Fruit fly (Drosophila melanogaster) whole organism, embryonic: ENCODE results near the gene Mvd.

ENCODE experiments used
- CG12299 ChIP-seq: fragments of 200-800 bp; sonication (Bioruptor generic); optimal IDR thresholded peaks from 2 replicates; lab custom pipeline; 2018; ENCODE audit warnings: missing biosample characterization, mild to moderate bottlenecking, missing genetic modification characterization
- CG12659 ChIP-seq: fragments of 200-800 bp; sonication (Bioruptor generic); optimal IDR thresholded peaks from 3 replicates; lab custom pipeline; 2017; ENCODE audit warnings: mild to moderate bottlenecking, missing biosample characterization, missing genetic modification reagents, missing genetic modification characterization
- CG13287 ChIP-seq: fragments of 200-800 bp; sonication (Bioruptor generic); IDR thresholded peaks from 2 replicates; pipeline ENCODE4 v1.3.6; 2022; ENCODE audit warnings: missing biosample characterization, missing genetic modification characterization; ENCODE audit not compliant: partially characterized antibody
- CG13775 ChIP-seq: fragments of 200-800 bp; sonication (Bioruptor generic); optimal IDR thresholded peaks from 3 replicates; lab custom pipeline; 2017; ENCODE audit warnings: missing biosample characterization, mild to moderate bottlenecking, missing genetic modification characterization
- CG14710 ChIP-seq: fragments of 200-800 bp; sonication (Bioruptor generic); optimal IDR thresholded peaks from 3 replicates; lab custom pipeline; 2019; ENCODE audit warnings: missing biosample characterization, mild to moderate bottlenecking, missing genetic modification characterization, moderate library complexity
- CG15514 ChIP-seq: fragments of 200-800 bp; sonication (Bioruptor generic); optimal IDR thresholded peaks from 3 replicates; lab custom pipeline; 2017; ENCODE audit warnings: missing biosample characterization, missing genetic modification characterization, mild to moderate bottlenecking, moderate library complexity, missing genetic modification reagents
- CG16813 ChIP-seq: fragments of 200-800 bp; sonication (Bioruptor generic); IDR thresholded peaks from 3 replicates; pipeline ENCODE4 v1.3.6; 2022; ENCODE audit warnings: missing biosample characterization, missing genetic modification characterization; ENCODE audit not compliant: partially characterized antibody
- CG17359 ChIP-seq: fragments of 200-800 bp; sonication (Bioruptor generic); optimal IDR thresholded peaks from 3 replicates; lab custom pipeline; 2018; ENCODE audit warnings: missing biosample characterization, mild to moderate bottlenecking, missing genetic modification characterization, moderate library complexity
- CG2116 ChIP-seq: fragments of 200-800 bp; sonication (Bioruptor generic); optimal IDR thresholded peaks from 3 replicates; lab custom pipeline; 2018; ENCODE audit warnings: missing biosample characterization, mild to moderate bottlenecking, missing genetic modification characterization
- CG2120 ChIP-seq: fragments of 200-800 bp; sonication (Bioruptor generic); optimal IDR thresholded peaks from 3 replicates; lab custom pipeline; 2016; ENCODE audit warnings: missing biosample characterization, missing genetic modification characterization
- CG30020 ChIP-seq: fragments of 200-800 bp; optimal IDR thresholded peaks from 2 replicates; lab custom pipeline; 2019; ENCODE audit warnings: missing biosample characterization, mild to moderate bottlenecking, missing genetic modification characterization, moderate library complexity
- CG31441 ChIP-seq: fragments of 200-800 bp; sonication (Bioruptor generic); IDR thresholded peaks from 2 replicates; pipeline ENCODE4 v1.3.6; 2022; ENCODE audit warnings: missing biosample characterization, missing genetic modification characterization
- CG34224 ChIP-seq: fragments of 200-800 bp; sonication (Bioruptor generic); IDR thresholded peaks from 3 replicates; pipeline ENCODE4 v1.3.6; 2022; ENCODE audit warnings: missing biosample characterization, missing genetic modification characterization; ENCODE audit not compliant: partially characterized antibody
- CG7357 ChIP-seq: fragments of 200-800 bp; sonication (Bioruptor generic); IDR thresholded peaks from 3 replicates; pipeline ENCODE4 v1.3.6; 2022; ENCODE audit warnings: missing biosample characterization, missing genetic modification characterization
- CG8924 ChIP-seq: fragments of 200-800 bp; optimal IDR thresholded peaks from 3 replicates; lab custom pipeline; 2019; ENCODE audit warnings: missing biosample characterization, mild to moderate bottlenecking, missing genetic modification characterization, moderate library complexity
- Doc3 ChIP-seq: fragments of 200-800 bp; sonication (Bioruptor generic); IDR thresholded peaks from 3 replicates; pipeline ENCODE4 v1.3.6; 2022; ENCODE audit warnings: missing biosample characterization, missing genetic modification characterization; ENCODE audit not compliant: partially characterized antibody
- Dref ChIP-seq: fragments of 200-800 bp; sonication (Bioruptor generic); IDR thresholded peaks from 2 replicates; pipeline ENCODE4 v1.3.6; 2022; ENCODE audit warnings: missing biosample characterization, missing genetic modification characterization
- HLHmδ ChIP-seq: fragments of 200-800 bp; sonication (Bioruptor generic); optimal IDR thresholded peaks from 2 replicates; lab custom pipeline; 2018; ENCODE audit warnings: missing biosample characterization, mild to moderate bottlenecking, missing genetic modification characterization, moderate library complexity
- Hr78 ChIP-seq, 2 experiments: fragments of 200-800 bp in 1 of 2; fragments of >200 bp in 1 of 2; sonication (Bioruptor generic) in 1 of 2; optimal IDR thresholded peaks; 2 replicates each; lab custom pipeline; 2017 to 2019; ENCODE audit warnings: missing biosample characterization in 2 of 2, missing genetic modification characterization in 2 of 2, mild to moderate bottlenecking in 1 of 2, moderate library complexity in 1 of 2
- MESR4 ChIP-seq: fragments of 200-800 bp; sonication (Bioruptor generic); optimal IDR thresholded peaks from 2 replicates; lab custom pipeline; 2018; ENCODE audit warnings: missing biosample characterization, mild to moderate bottlenecking, missing genetic modification characterization, moderate library complexity
- Med ChIP-seq: fragments of 200-800 bp; sonication (Bioruptor generic); peaks from one replicate; lab custom pipeline; 2016; ENCODE audit warnings: missing biosample characterization, missing genetic modification characterization, mild to moderate bottlenecking, inconsistent platforms, moderate library complexity
- Opbp ChIP-seq: fragments of 200-800 bp; sonication (Bioruptor generic); IDR thresholded peaks from 3 replicates; pipeline ENCODE4 v1.3.6; 2022; ENCODE audit warnings: missing biosample characterization, missing genetic modification characterization; ENCODE audit not compliant: partially characterized antibody
- Rfx ChIP-seq: fragments of 200-800 bp; sonication (Bioruptor generic); IDR thresholded peaks from 2 replicates; pipeline ENCODE4 v1.3.6; 2022; ENCODE audit warnings: missing biosample characterization, missing genetic modification characterization
- Scr ChIP-seq: fragments of 200-800 bp; sonication (Bioruptor generic); IDR thresholded peaks from 2 replicates; pipeline ENCODE4 v1.3.6; 2022; ENCODE audit warnings: missing biosample characterization, missing genetic modification characterization; ENCODE audit not compliant: partially characterized antibody
- Sry-δ ChIP-seq: fragments of 200-800 bp; sonication (Bioruptor generic); optimal IDR thresholded peaks from 2 replicates; lab custom pipeline; 2016; ENCODE audit warnings: missing biosample characterization, missing genetic modification characterization
- Usf ChIP-seq: fragments of 200-800 bp; sonication (Bioruptor generic); optimal IDR thresholded peaks from 2 replicates; lab custom pipeline; 2017; ENCODE audit warnings: missing genotype, missing biosample characterization, missing genetic modification characterization
- ara ChIP-seq: fragments of 200-800 bp; sonication (Bioruptor generic); IDR thresholded peaks from 2 replicates; pipeline ENCODE4 v1.3.6; 2022; ENCODE audit warnings: missing biosample characterization, missing genetic modification characterization
- bbx ChIP-seq: fragments of 200-800 bp; sonication (Bioruptor generic); IDR thresholded peaks from 2 replicates; pipeline ENCODE4 v1.3.6; 2022; ENCODE audit warnings: missing biosample characterization, missing genetic modification characterization; ENCODE audit not compliant: partially characterized antibody
- cg ChIP-seq: fragments of 200-800 bp; sonication (Bioruptor generic); optimal IDR thresholded peaks from 3 replicates; lab custom pipeline; 2019; ENCODE audit warnings: missing biosample characterization, mild to moderate bottlenecking, missing genetic modification characterization, moderate library complexity
- chinmo ChIP-seq: fragments of 200-800 bp; sonication (Bioruptor generic); IDR thresholded peaks from 4 replicates; pipeline ENCODE4 v1.3.6; 2022; ENCODE audit warnings: missing biosample characterization, missing genetic modification characterization; ENCODE audit not compliant: partially characterized antibody
- da ChIP-seq: fragments of 200-800 bp; sonication (Bioruptor generic); optimal IDR thresholded peaks from 2 replicates; lab custom pipeline; 2016; ENCODE audit warnings: missing biosample characterization, missing genetic modification characterization
- gfzf ChIP-seq: fragments of 200-800 bp; sonication (Bioruptor generic); optimal IDR thresholded peaks from 2 replicates; lab custom pipeline; 2016; ENCODE audit warnings: missing biosample characterization, mild to moderate bottlenecking, missing genetic modification characterization, moderate library complexity
- grn ChIP-seq: fragments of 200-800 bp; sonication (Bioruptor generic); optimal IDR thresholded peaks from 3 replicates; lab custom pipeline; 2017; ENCODE audit warnings: missing biosample characterization, missing genetic modification characterization
- hbn ChIP-seq: fragments of 200-800 bp; sonication (Bioruptor generic); IDR thresholded peaks from 2 replicates; pipeline ENCODE4 v1.3.6; 2022; ENCODE audit warnings: missing biosample characterization, missing genetic modification characterization; ENCODE audit not compliant: partially characterized antibody
- insv ChIP-seq, 2 experiments: fragments of 200-800 bp; sonication (Bioruptor generic); optimal IDR thresholded peaks; 3 replicates each; lab custom pipeline; 2016 to 2018; ENCODE audit warnings: missing biosample characterization in 2 of 2, missing genetic modification characterization in 2 of 2
- inv ChIP-seq: fragments of 200-800 bp; sonication (Bioruptor generic); IDR thresholded peaks from 2 replicates; pipeline ENCODE4 v1.3.6; 2022; ENCODE audit warnings: missing biosample characterization, missing genetic modification characterization; ENCODE audit not compliant: partially characterized antibody
- kah ChIP-seq: fragments of 200-800 bp; sonication (Bioruptor generic); optimal IDR thresholded peaks from 2 replicates; lab custom pipeline; 2018; ENCODE audit warnings: missing biosample characterization, mild to moderate bottlenecking, missing genetic modification characterization
- knrl ChIP-seq: fragments of 200-800 bp; sonication (Bioruptor generic); IDR thresholded peaks from 3 replicates; pipeline ENCODE4 v1.3.6; 2022; ENCODE audit warnings: missing biosample characterization, missing genetic modification characterization; ENCODE audit not compliant: partially characterized antibody
- lmd ChIP-seq: fragments of 200-800 bp; sonication (Bioruptor generic); IDR thresholded peaks from 2 replicates; pipeline ENCODE4 v1.3.6; 2022; ENCODE audit warnings: missing biosample characterization, missing genetic modification characterization
- mld ChIP-seq: fragments of 200-800 bp; sonication (Bioruptor generic); IDR thresholded peaks from 3 replicates; pipeline ENCODE4 v1.3.6; 2022; ENCODE audit warnings: missing biosample characterization, missing genetic modification characterization; ENCODE audit not compliant: partially characterized antibody
- nerfin-2 ChIP-seq: fragments of 200-800 bp; sonication (Bioruptor generic); IDR thresholded peaks from 2 replicates; pipeline ENCODE4 v1.3.6; 2022; ENCODE audit warnings: missing biosample characterization, missing genetic modification characterization; ENCODE audit not compliant: partially characterized antibody
- org-1 ChIP-seq: fragments of 200-800 bp; sonication (Bioruptor generic); optimal IDR thresholded peaks from 2 replicates; lab custom pipeline; 2017; ENCODE audit warnings: missing biosample characterization, missing genetic modification characterization
- pzg ChIP-seq: fragments of 200-800 bp; sonication (Bioruptor generic); optimal IDR thresholded peaks from 3 replicates; lab custom pipeline; 2018; ENCODE audit warnings: missing biosample characterization, mild to moderate bottlenecking, missing genetic modification characterization, moderate library complexity
- row ChIP-seq: fragments of 200-800 bp; sonication (Bioruptor generic); IDR thresholded peaks from 3 replicates; pipeline ENCODE4 v1.3.6; 2022; ENCODE audit warnings: missing biosample characterization, missing genetic modification characterization
- sna ChIP-seq: fragments of 200-800 bp; sonication (Bioruptor generic); IDR thresholded peaks from 2 replicates; pipeline ENCODE4 v1.3.6; 2022; ENCODE audit warnings: missing biosample characterization, missing genetic modification characterization; ENCODE audit not compliant: partially characterized antibody
- unc-4 ChIP-seq: fragments of 200-800 bp; sonication (Bioruptor generic); IDR thresholded peaks from 2 replicates; pipeline ENCODE4 v1.3.6; 2022; ENCODE audit warnings: missing biosample characterization, missing genetic modification characterization; ENCODE audit not compliant: partially characterized antibody

The Mvd gene

DNA sequence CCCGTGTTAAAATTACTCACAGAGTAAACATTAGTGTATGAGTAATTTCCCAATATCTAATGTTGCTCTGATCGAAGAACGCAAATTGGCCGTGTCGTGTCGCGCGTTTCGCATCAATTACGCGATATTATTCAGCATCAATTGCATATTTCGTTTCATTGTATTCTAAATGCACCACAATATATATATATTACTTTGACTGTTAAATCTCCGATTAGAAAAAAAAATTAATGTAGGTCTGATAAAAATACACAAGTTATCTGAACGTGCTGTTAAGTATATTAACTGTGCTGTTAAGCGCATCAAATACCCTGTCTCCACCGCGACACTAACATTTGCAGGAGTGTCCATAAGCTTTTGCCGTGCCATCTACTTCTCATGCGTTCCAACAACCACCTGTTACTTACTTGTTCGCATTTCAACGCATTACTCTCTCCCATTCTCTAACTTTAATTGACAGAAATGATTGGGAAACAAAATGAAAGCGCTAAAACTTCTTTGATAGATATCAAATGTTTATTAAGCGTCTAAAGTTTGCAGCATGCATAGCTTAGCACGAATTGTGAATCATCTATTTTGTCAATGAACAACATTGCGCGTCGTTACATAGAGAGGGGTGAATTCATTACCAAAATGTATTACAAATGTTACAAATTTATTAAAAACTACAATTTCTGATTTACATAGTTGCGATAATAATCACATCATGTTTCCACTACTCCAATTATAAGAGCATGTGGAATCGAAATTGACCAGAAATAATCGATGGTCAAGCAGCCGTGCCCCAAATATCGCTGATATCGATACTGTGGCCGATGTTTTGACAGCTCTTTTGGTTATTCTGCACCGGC lies 11.7 kb downstream of the Mvd start, which contains the start of the genes Graf and mRpL3 (continued):
- peak; percentile 35 for TF ChIP-seq gfzf (GFP tag; lab: Kevin White, UChicago)
- peak; percentile 86 for TF ChIP-seq CG13287 (GFP tag; lab: Robert Waterston, UW)
- peak; percentile 96 for TF ChIP-seq CG30020 (tag; lab: Kevin White, UChicago)
- TF ChIP-seq grn (GFP tag; lab: Kevin White, UChicago) = peak; percentile 14
- TF ChIP-seq pzg (GFP tag; lab: Kevin White, UChicago) = peak; percentile 34
- peak; percentile 94 for TF ChIP-seq Opbp (GFP tag; lab: Robert Waterston, UW)
- TF ChIP-seq CG16813 (GFP tag; lab: Robert Waterston, UW) = peak; percentile 92
- TF ChIP-seq insv (GFP tag; optimal IDR thresholded peaks at IDR 0.05; lab: Kevin White, UChicago) = peak in 1 of 2 experiments; percentile 21
- peak; percentile 92 for TF ChIP-seq mld (GFP tag; lab: Robert Waterston, UW)
- peak; percentile 93 for TF ChIP-seq Dref
- TF ChIP-seq da (GFP tag; lab: Kevin White, UChicago) = no peak
- peak; percentile 5 for TF ChIP-seq CG2120 (GFP tag; lab: Kevin White, UChicago)
- peak; percentile 48 for TF ChIP-seq Med (GFP tag; lab: Kevin White, UChicago)
- peak; percentile 85 for TF ChIP-seq CG7357 (GFP tag; lab: Robert Waterston, UW)
- TF ChIP-seq Sry-δ (GFP tag; lab: Kevin White, UChicago) = peak; percentile 68
- TF ChIP-seq CG31441 (GFP tag; lab: Robert Waterston, UW) = no peak
- no peak for TF ChIP-seq org-1 (GFP tag; lab: Kevin White, UChicago)
- TF ChIP-seq CG17359 (tag; lab: Kevin White, UChicago) = peak; percentile 67
- TF ChIP-seq lmd (GFP tag; lab: Robert Waterston, UW) = no peak
- TF ChIP-seq MESR4 (GFP tag; lab: Kevin White, UChicago) = peak; percentile 45
- TF ChIP-seq Doc3 = peak; percentile 80
- peak; percentile 30 for TF ChIP-seq CG8924 (tag; lab: Kevin White, UChicago)
- TF ChIP-seq chinmo (GFP tag; lab: Robert Waterston, UW) = peak; percentile 94
- TF ChIP-seq sna (GFP tag; lab: Robert Waterston, UW) = peak; percentile 83
- peak; percentile 41 for TF ChIP-seq CG14710
- TF ChIP-seq inv (GFP tag; lab: Robert Waterston, UW) = peak; percentile 88
- peak; percentile 5 for TF ChIP-seq CG13775 (GFP tag; lab: Kevin White, UChicago)
- peak; percentile 57 for TF ChIP-seq row (GFP tag; lab: Robert Waterston, UW)
- TF ChIP-seq kah (GFP tag; lab: Kevin White, UChicago) = peak; percentile 96
- no peak for TF ChIP-seq CG12299 (tag; lab: Kevin White, UChicago)
- TF ChIP-seq knrl (GFP tag; lab: Robert Waterston, UW) = peak; percentile 89
- peak; percentile 19 for TF ChIP-seq CG15514 (GFP tag; lab: Kevin White, UChicago)
- TF ChIP-seq ara (GFP tag; lab: Robert Waterston, UW) = no peak
- TF ChIP-seq nerfin-2 (GFP tag; lab: Robert Waterston, UW) = peak; percentile 92
- peak in 1 of 2 experiments; percentile 23 for TF ChIP-seq Hr78 (GFP tag; optimal IDR thresholded peaks at IDR 0.05; lab: Kevin White, UChicago)
- peak; percentile 86 for TF ChIP-seq Scr
- peak; percentile 47 for TF ChIP-seq CG2116 (GFP tag; lab: Kevin White, UChicago)
- TF ChIP-seq CG34224 (GFP tag; lab: Robert Waterston, UW) = peak; percentile 87
- TF ChIP-seq CG12659 (GFP tag; lab: Kevin White, UChicago) = peak; percentile 8
- no peak for TF ChIP-seq HLHmδ
- TF ChIP-seq hbn (GFP tag; lab: Robert Waterston, UW) = peak; percentile 77
- TF ChIP-seq bbx = peak; percentile 96
- TF ChIP-seq Rfx = 0 out of 2 replicates have a peak, but pooled peaks have one; percentile 27
- peak; percentile 41 for TF ChIP-seq cg
- peak; percentile 80 for TF ChIP-seq unc-4
- no peak for TF ChIP-seq Usf (GFP tag; lab: Kevin White, UChicago)
